Fruit fly (Drosophila melanogaster) whole organism, prepupa: Measurements from ENCODE around the gene CG31368.

ENCODE experiments used
- CG10631 ChIP-seq: fragments of 200-800 bp; sonication (Bioruptor generic); optimal IDR thresholded peaks from 2 replicates; lab custom pipeline; 2016; ENCODE audit warnings: missing biosample characterization, missing genetic modification characterization
- CG10669 ChIP-seq: fragments of 200-800 bp; sonication (Bioruptor generic); optimal IDR thresholded peaks from 3 replicates; lab custom pipeline; 2018; ENCODE audit warnings: missing biosample characterization, mild to moderate bottlenecking, missing genetic modification characterization, moderate library complexity
- CG11294 ChIP-seq: fragments of 200-800 bp; sonication (Bioruptor generic); IDR thresholded peaks from 2 replicates; pipeline ENCODE4 v1.3.6; 2022; ENCODE audit warnings: missing biosample characterization, missing genetic modification characterization
- CG11902 ChIP-seq: fragments of 200-800 bp; sonication (Bioruptor generic); optimal IDR thresholded peaks from 3 replicates; lab custom pipeline; 2016; ENCODE audit warnings: missing biosample characterization, missing genetic modification characterization
- CG15336 ChIP-seq: fragments of 200-800 bp; sonication (Bioruptor generic); IDR thresholded peaks from 2 replicates; pipeline ENCODE4 v1.3.6; 2022; ENCODE audit warnings: missing biosample characterization, missing genetic modification characterization
- CG1621 ChIP-seq: fragments of 200-800 bp; sonication (Bioruptor generic); optimal IDR thresholded peaks from 3 replicates; lab custom pipeline; 2018; ENCODE audit warnings: missing biosample characterization, mild to moderate bottlenecking, missing genetic modification characterization
- CG3032 ChIP-seq: fragments of 200-800 bp; optimal IDR thresholded peaks from 2 replicates; lab custom pipeline; 2019; ENCODE audit warnings: missing biosample characterization, mild to moderate bottlenecking, missing genetic modification characterization, moderate library complexity
- CG31627 ChIP-seq: fragments of 200-800 bp; sonication (Bioruptor generic); optimal IDR thresholded peaks from 3 replicates; lab custom pipeline; 2016; ENCODE audit warnings: missing biosample characterization, missing genetic modification characterization
- CG32006 ChIP-seq: fragments of 200-800 bp; sonication (Bioruptor generic); optimal IDR thresholded peaks from 3 replicates; lab custom pipeline; 2017; ENCODE audit warnings: missing biosample characterization, mild to moderate bottlenecking, missing genetic modification characterization
- CG4318 ChIP-seq: fragments of 200-800 bp; sonication (Bioruptor generic); optimal IDR thresholded peaks from 3 replicates; lab custom pipeline; 2017; ENCODE audit warnings: missing biosample characterization, mild to moderate bottlenecking, missing genetic modification characterization
- CG6163 ChIP-seq: fragments of 200-800 bp; sonication (Bioruptor generic); IDR thresholded peaks from 3 replicates; pipeline ENCODE4 v1.3.6; 2022; ENCODE audit warnings: missing biosample characterization, missing genetic modification characterization
- CG6276 ChIP-seq: fragments of 200-800 bp; sonication (Bioruptor generic); optimal IDR thresholded peaks from 2 replicates; lab custom pipeline; 2017; ENCODE audit warnings: missing biosample characterization, mild to moderate bottlenecking, missing genetic modification characterization
- CG6792 ChIP-seq: fragments of 200-800 bp; sonication (Bioruptor generic); optimal IDR thresholded peaks from 3 replicates; lab custom pipeline; 2016; ENCODE audit warnings: missing biosample characterization, missing genetic modification characterization
- CG8632 ChIP-seq: fragments of 200-800 bp; sonication (Bioruptor generic); optimal IDR thresholded peaks from 3 replicates; lab custom pipeline; 2016; ENCODE audit warnings: missing biosample characterization, missing genetic modification characterization
- Eip78C ChIP-seq: fragments of 200-800 bp; sonication (Bioruptor generic); peaks from one replicate; lab custom pipeline; 2016; ENCODE audit warnings: missing biosample characterization, missing genetic modification characterization
- Ets21C ChIP-seq: fragments of 200-800 bp; sonication (Bioruptor generic); optimal IDR thresholded peaks from 3 replicates; lab custom pipeline; 2016; ENCODE audit warnings: missing biosample characterization, missing genetic modification characterization
- Ets96B ChIP-seq: fragments of 200-800 bp; optimal IDR thresholded peaks from 2 replicates; lab custom pipeline; 2019; ENCODE audit warnings: missing biosample characterization, mild to moderate bottlenecking, missing genetic modification characterization, moderate library complexity
- Gug ChIP-seq: fragments of 200-800 bp; sonication (Bioruptor generic); IDR thresholded peaks from 2 replicates; pipeline ENCODE4 v1.3.6; 2022; ENCODE audit warnings: missing biosample characterization, missing genetic modification characterization
- Hr38 ChIP-seq: sonication (Bioruptor generic); optimal IDR thresholded peaks from 2 replicates; lab custom pipeline; 2016; ENCODE audit warnings: missing biosample characterization, missing genetic modification characterization
- Hr4 ChIP-seq: fragments of 200-800 bp; sonication (Bioruptor generic); optimal IDR thresholded peaks from 3 replicates; lab custom pipeline; 2016; ENCODE audit warnings: missing biosample characterization, missing genetic modification characterization
- Lpt ChIP-seq: fragments of 200-800 bp; sonication (Bioruptor generic); optimal IDR thresholded peaks from 3 replicates; lab custom pipeline; 2016; ENCODE audit warnings: missing biosample characterization, missing genetic modification characterization
- Met ChIP-seq: fragments of 200-800 bp; sonication (Bioruptor generic); optimal IDR thresholded peaks from 3 replicates; lab custom pipeline; 2016; ENCODE audit warnings: missing biosample characterization, missing genetic modification characterization
- OdsH ChIP-seq: fragments of 200-800 bp; sonication (Bioruptor generic); optimal IDR thresholded peaks from 3 replicates; lab custom pipeline; 2016; ENCODE audit warnings: missing biosample characterization, missing genetic modification characterization
- Sox102F ChIP-seq: fragments of 200-800 bp; sonication (Bioruptor generic); optimal IDR thresholded peaks from 2 replicates; lab custom pipeline; 2016; ENCODE audit warnings: missing biosample characterization, mild to moderate bottlenecking, missing genetic modification characterization
- Sox14 ChIP-seq: fragments of 200-800 bp; sonication (Bioruptor generic); optimal IDR thresholded peaks from 3 replicates; lab custom pipeline; 2016; ENCODE audit warnings: missing biosample characterization, missing genetic modification characterization
- Sox15 ChIP-seq: fragments of 200-800 bp; sonication (Bioruptor generic); optimal IDR thresholded peaks from 3 replicates; lab custom pipeline; 2016; ENCODE audit warnings: missing biosample characterization, missing genetic modification characterization
- achi ChIP-seq: fragments of 200-800 bp; sonication (Bioruptor generic); optimal IDR thresholded peaks from 3 replicates; lab custom pipeline; 2016; ENCODE audit warnings: missing biosample characterization, missing genetic modification characterization
- acj6 ChIP-seq: fragments of 200-800 bp; sonication (Bioruptor generic); optimal IDR thresholded peaks from 3 replicates; lab custom pipeline; 2016; ENCODE audit warnings: missing biosample characterization, missing genetic modification characterization
- cyc ChIP-seq: fragments of 200-800 bp; sonication (Bioruptor generic); optimal IDR thresholded peaks from 3 replicates; lab custom pipeline; 2016; ENCODE audit warnings: missing biosample characterization, missing genetic modification characterization
- dac ChIP-seq: fragments of 200-800 bp; sonication (Bioruptor generic); optimal IDR thresholded peaks from 2 replicates; lab custom pipeline; 2017; ENCODE audit warnings: missing biosample characterization, mild to moderate bottlenecking, missing genetic modification characterization
- dsx ChIP-seq: fragments of 200-800 bp; optimal IDR thresholded peaks from 3 replicates; lab custom pipeline; 2019; ENCODE audit warnings: missing biosample characterization, mild to moderate bottlenecking, missing genetic modification characterization, moderate library complexity; ENCODE audit not compliant: poor library complexity, severe bottlenecking
- eg ChIP-seq: fragments of 200-800 bp; sonication (Bioruptor generic); IDR thresholded peaks from 3 replicates; pipeline ENCODE4 v1.3.6; 2022; ENCODE audit warnings: missing biosample characterization, missing genetic modification characterization
- esn ChIP-seq: fragments of 200-800 bp; sonication (Bioruptor generic); optimal IDR thresholded peaks from 2 replicates; lab custom pipeline; 2016; ENCODE audit warnings: missing biosample characterization, mild to moderate bottlenecking, missing genetic modification characterization, moderate library complexity
- fkh ChIP-seq: fragments of 200-800 bp; sonication (Bioruptor generic); optimal IDR thresholded peaks from 3 replicates; lab custom pipeline; 2017; ENCODE audit warnings: missing biosample characterization, mild to moderate bottlenecking, missing genetic modification characterization, moderate library complexity
- lz ChIP-seq: fragments of 200-800 bp; sonication (Bioruptor generic); optimal IDR thresholded peaks from 3 replicates; lab custom pipeline; 2016; ENCODE audit warnings: missing biosample characterization, missing genetic modification characterization
- net ChIP-seq: fragments of 200-800 bp; sonication (Bioruptor generic); optimal IDR thresholded peaks from 3 replicates; lab custom pipeline; 2016; ENCODE audit warnings: missing biosample characterization, missing genetic modification characterization
- pdm3 ChIP-seq: fragments of 200-800 bp; sonication (Bioruptor generic); optimal IDR thresholded peaks from 3 replicates; lab custom pipeline; 2016; ENCODE audit warnings: missing biosample characterization, missing genetic modification characterization
- spab ChIP-seq: fragments of 200-800 bp; sonication (Bioruptor generic); optimal IDR thresholded peaks from 2 replicates; lab custom pipeline; 2017; ENCODE audit warnings: missing biosample characterization, mild to moderate bottlenecking, missing genetic modification characterization, missing genetic modification reagents
- ss ChIP-seq, 2 experiments: fragments of 200-800 bp; sonication (Bioruptor generic); optimal IDR thresholded peaks; 2 replicates in 1 of 2; 3 replicates in 1 of 2; lab custom pipeline; 2017 to 2018; ENCODE audit warnings: mild to moderate bottlenecking in 2 of 2, missing biosample characterization in 2 of 2, missing genetic modification characterization in 2 of 2, moderate library complexity in 1 of 2
- topi ChIP-seq: fragments of 200-800 bp; sonication (Bioruptor generic); optimal IDR thresholded peaks from 3 replicates; lab custom pipeline; 2016; ENCODE audit warnings: missing biosample characterization, missing genetic modification characterization
- vri ChIP-seq: fragments of 200-800 bp; sonication (Bioruptor generic); optimal IDR thresholded peaks from 3 replicates; lab custom pipeline; 2016; ENCODE audit warnings: missing biosample characterization, mild to moderate bottlenecking, missing genetic modification characterization

Gene CG31368

DNA sequence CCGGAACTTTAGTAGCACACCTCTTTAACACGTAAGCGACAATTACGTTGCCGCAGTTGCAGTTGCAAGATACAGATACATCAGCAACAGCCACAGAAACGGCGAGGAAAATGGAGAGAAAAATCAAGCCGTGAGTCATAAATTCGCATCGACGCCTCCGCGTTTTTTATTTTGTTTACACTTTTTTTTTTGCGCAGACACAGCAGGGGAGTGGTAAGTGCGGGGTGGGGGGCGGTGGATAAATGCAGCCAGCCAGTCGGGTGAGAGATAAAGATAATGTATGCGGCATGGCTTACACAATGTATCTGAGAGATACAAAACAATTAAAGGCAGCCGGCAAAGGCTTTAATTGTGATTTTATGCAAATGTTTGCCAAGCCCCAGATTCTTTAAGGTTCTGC, 17.5 kb upstream of the CG31368 start (continued):
- TF ChIP-seq topi (GFP tag; lab: Kevin White, UChicago), result no peak
- TF ChIP-seq Sox15 (GFP tag; lab: Kevin White, UChicago), result no peak
- peak; percentile 38 for TF ChIP-seq Lpt (GFP tag; lab: Kevin White, UChicago)
- no peak for TF ChIP-seq lz (GFP tag; lab: Kevin White, UChicago)
- no peak for TF ChIP-seq Ets96B (tag; lab: Kevin White, UChicago)
- TF ChIP-seq dsx (GFP tag; lab: Kevin White, UChicago), result peak; percentile 85
- no peak for TF ChIP-seq achi (GFP tag; lab: Kevin White, UChicago)
- TF ChIP-seq spab, result peak; percentile 43
- TF ChIP-seq CG4318 (GFP tag; lab: Kevin White, UChicago), result no peak
- TF ChIP-seq eg, result peak; percentile 37; the same call in 1 of the 3 replicates
- TF ChIP-seq CG1621 (tag; lab: Kevin White, UChicago), result peak; percentile 60
- TF ChIP-seq Hr38, result no peak
- TF ChIP-seq CG6276 (GFP tag; lab: Kevin White, UChicago), result no peak
- TF ChIP-seq, all 60 proteins: peak for 17

DNA sequence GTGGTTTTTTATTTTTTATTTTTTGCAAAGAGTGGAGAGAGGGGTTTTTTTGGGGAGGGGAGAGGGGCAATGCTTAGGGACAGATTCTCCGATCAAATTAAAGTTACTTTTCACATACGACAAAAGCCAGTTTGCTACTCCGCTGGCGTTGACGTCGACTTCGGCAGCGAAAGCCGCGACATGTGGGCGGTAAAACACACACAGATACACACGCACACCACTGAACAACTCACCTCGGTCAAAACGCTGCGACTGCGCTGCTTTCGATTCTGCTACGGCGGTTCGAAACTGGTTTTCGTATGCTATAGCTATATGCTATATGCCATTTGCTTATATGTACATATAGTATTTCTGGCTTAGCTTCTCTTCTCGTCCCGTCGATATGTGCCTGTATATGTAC, 14.0 kb upstream of the CG31368 start:
- TF ChIP-seq CG3032 (tag; lab: Kevin White, UChicago) (no peak), CG32006 (GFP tag; lab: Kevin White, UChicago) (no peak), Gug (GFP tag; lab: Robert Waterston, UW) (no peak), CG6163 (0 out of 3 replicates have a peak, but pooled peaks have one; percentile 5), Hr38 (no peak), CG6792 (no peak), Ets21C (GFP tag; lab: Kevin White, UChicago) (no peak), CG10631 (GFP tag; lab: Kevin White, UChicago) (no peak), spab (no peak), Sox14 (no peak), CG11294 (GFP tag; lab: Robert Waterston, UW) (no peak), OdsH (no peak), CG1621 (tag; lab: Kevin White, UChicago) (no peak), CG6276 (GFP tag; lab: Kevin White, UChicago) (no peak), lz (GFP tag; lab: Kevin White, UChicago) (no peak), CG15336 (GFP tag; lab: Robert Waterston, UW) (0 out of 2 replicates have a peak, but pooled peaks have one; percentile 14)

DNA sequence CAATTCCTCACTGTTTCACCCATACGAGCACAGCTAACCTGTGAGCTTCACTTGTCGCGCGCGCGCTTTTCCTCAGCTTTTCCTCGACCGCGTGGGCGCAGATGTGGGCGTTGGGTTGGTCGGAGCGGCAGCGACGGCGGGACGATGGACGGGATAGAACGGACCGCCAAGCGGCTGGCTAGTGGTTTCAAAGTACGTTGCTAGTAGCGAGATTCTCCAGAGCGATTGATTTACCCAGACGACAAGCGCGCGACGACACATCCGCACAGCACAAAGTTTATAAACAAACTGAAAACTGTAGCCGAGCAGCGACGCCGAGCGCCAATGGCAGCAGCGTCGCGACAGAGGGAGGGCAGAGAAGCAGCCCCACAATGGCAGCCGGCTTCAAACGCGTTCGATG, 13.4 kb upstream of the CG31368 start, which contains the start of gene CG6959:
Gene CG6959, minus strand, starts transcription at position 292 of the 400 bp plus-strand sequence.
- TF ChIP-seq CG1621 (tag; lab: Kevin White, UChicago) (peak; percentile 8), achi (GFP tag; lab: Kevin White, UChicago) (no peak), vri (GFP tag; lab: Kevin White, UChicago) (no peak), dsx (GFP tag; lab: Kevin White, UChicago) (peak; percentile 20), Met (GFP tag; lab: Kevin White, UChicago) (no peak), CG15336 (GFP tag; lab: Robert Waterston, UW) (peak; percentile 23; the same call in 1 of the 2 replicates), cyc (GFP tag; lab: Kevin White, UChicago) (no peak), Gug (GFP tag; lab: Robert Waterston, UW) (peak; percentile 13; the same call in 1 of the 2 replicates), CG6163 (peak; percentile 55; the same call in 1 of the 3 replicates), Eip78C (GFP tag; lab: Kevin White, UChicago) (peak; percentile 65), Sox102F (GFP tag; lab: Kevin White, UChicago) (peak; percentile 21), esn (GFP tag; lab: Kevin White, UChicago) (peak; percentile 16), ss (GFP tag; optimal IDR thresholded peaks at IDR 0.05; lab: Kevin White, UChicago) (no peak), CG10669 (GFP tag; lab: Kevin White, UChicago) (peak; percentile 2), Lpt (GFP tag; lab: Kevin White, UChicago) (no peak), CG8632 (GFP tag; lab: Kevin White, UChicago) (no peak), fkh (GFP tag; lab: Kevin White, UChicago) (peak; percentile 56), dac (GFP tag; lab: Kevin White, UChicago) (no peak), eg (peak; percentile 64), acj6 (no peak), pdm3 (peak; percentile 3), net (GFP tag; lab: Kevin White, UChicago) (peak; percentile 28), CG11902 (GFP tag; lab: Kevin White, UChicago) (no peak), Sox14 (peak; percentile 48), Sox15 (GFP tag; lab: Kevin White, UChicago) (no peak), Hr4 (no peak), CG31627 (GFP tag; lab: Kevin White, UChicago) (no peak)
